Worm (Caenorhabditis elegans) whole organism, mixed stage, embryonic: ENCODE measurements around the gene hpx-2.

Experiments
- ceh-43 ChIP-seq: fragments of 200-800 bp; sonication (Bioruptor generic); optimal IDR thresholded peaks from 2 replicates; lab custom pipeline; 2018; ENCODE audit warnings: mild to moderate bottlenecking, missing genetic modification characterization, moderate library complexity, missing compliant biosample characterization
- elt-1 ChIP-seq: sonication (generic microtip); optimal IDR thresholded peaks from 2 replicates; lab custom pipeline; 2017; ENCODE audit warnings: missing genetic modification characterization, mild to moderate bottlenecking, missing compliant biosample characterization, antibody characterized with exemption, moderate library complexity, borderline replicate concordance; ENCODE audit not compliant: insufficient read depth
- elt-3 ChIP-seq: fragments of 150-350 bp; optimal IDR thresholded peaks from 2 replicates; lab custom pipeline; 2014; ENCODE audit warnings: missing biosample characterization, missing genetic modification characterization
- flh-1 ChIP-seq: fragments of 200-800 bp; sonication (Bioruptor generic); optimal IDR thresholded peaks from 2 replicates; lab custom pipeline; 2018; ENCODE audit warnings: mild to moderate bottlenecking, missing genetic modification characterization, moderate library complexity, missing compliant biosample characterization
- ham-2 ChIP-seq: fragments of 200-800 bp; sonication (Bioruptor generic); optimal IDR thresholded peaks from 2 replicates; lab custom pipeline; 2018; ENCODE audit warnings: mild to moderate bottlenecking, missing genetic modification characterization, missing compliant biosample characterization
- lin-13 ChIP-seq: fragments of 150-350 bp; optimal IDR thresholded peaks from 2 replicates; lab custom pipeline; 2014; ENCODE audit warnings: missing biosample characterization, missing genetic modification characterization
- lsy-2 ChIP-seq: fragments of 150-350 bp; optimal IDR thresholded peaks from 2 replicates; lab custom pipeline; 2014; ENCODE audit warnings: missing biosample characterization, missing genetic modification characterization
- mab-5 ChIP-seq: fragments of 150-350 bp; optimal IDR thresholded peaks from 2 replicates; lab custom pipeline; 2014; ENCODE audit warnings: missing biosample characterization, missing genetic modification characterization
- nhr-12 ChIP-seq: fragments of 150-350 bp; optimal IDR thresholded peaks from 2 replicates; lab custom pipeline; 2014; ENCODE audit warnings: missing biosample characterization, missing genetic modification characterization
- nhr-76 ChIP-seq: sonication (generic microtip); optimal IDR thresholded peaks from 2 replicates; lab custom pipeline; 2017; ENCODE audit warnings: missing biosample characterization, missing genetic modification characterization
- pha-4 ChIP-seq: fragments of 150-350 bp; optimal IDR thresholded peaks from 2 replicates; lab custom pipeline; 2018; ENCODE audit warnings: missing biosample characterization, missing genetic modification reagents, missing genetic modification characterization
- sem-2 ChIP-seq: fragments of 200-800 bp; sonication (Bioruptor generic); optimal IDR thresholded peaks from 2 replicates; lab custom pipeline; 2018; ENCODE audit warnings: mild to moderate bottlenecking, missing genetic modification characterization, missing compliant biosample characterization
- unc-39 ChIP-seq: fragments of 150-350 bp; optimal IDR thresholded peaks from 2 replicates; lab custom pipeline; 2014; ENCODE audit warnings: missing biosample characterization, missing genetic modification characterization
- unc-62 ChIP-seq: fragments of 150-350 bp; optimal IDR thresholded peaks from 2 replicates; lab custom pipeline; 2014; ENCODE audit warnings: missing biosample characterization, missing genetic modification reagents, missing genetic modification characterization

- TF ChIP-seq lin-13 (tag; lab: Kevin White, UChicago) (no peak), elt-3 (tag; lab: Kevin White, UChicago) (no peak), flh-1 (GFP tag; lab: Kevin White, UChicago) (no peak), ceh-43 (no peak), unc-62 (GFP tag; lab: Kevin White, UChicago) (no peak), elt-1 (tag; lab: Kevin White, UChicago) (no peak), nhr-76 (tag; lab: Kevin White, UChicago) (no peak), pha-4 (tag; lab: Kevin White, UChicago) (no peak), sem-2 (GFP tag; lab: Kevin White, UChicago) (no peak), ham-2 (GFP tag; lab: Kevin White, UChicago) (no peak), nhr-12 (tag; lab: Kevin White, UChicago) (no peak), lsy-2 (tag; lab: Kevin White, UChicago) (no peak), unc-39 (tag; lab: Kevin White, UChicago) (no peak), mab-5 (tag; lab: Kevin White, UChicago) (no peak)
These were observed 41.2 kb downstream of the hpx-2 start for ce11 chrV:13891489-13891888.
